Fruit fly (Drosophila melanogaster) whole organism, adult: ENCODE measurements around the gene CG6656.

Experiments used
- CG11617 ChIP-seq: fragments of 200-800 bp; sonication (Bioruptor generic); optimal IDR thresholded peaks from 2 replicates; lab custom pipeline; 2017; ENCODE audit warnings: mild to moderate bottlenecking, missing biosample characterization, missing genetic modification reagents, missing genetic modification characterization
- CG12768 ChIP-seq: fragments of 200-800 bp; sonication (Bioruptor generic); optimal IDR thresholded peaks from 2 replicates; lab custom pipeline; 2017; ENCODE audit warnings: missing biosample characterization, missing genetic modification characterization, mild to moderate bottlenecking, moderate library complexity, missing genetic modification reagents
- CG14711 ChIP-seq: fragments of 200-800 bp; sonication (Bioruptor generic); optimal IDR thresholded peaks from 2 replicates; lab custom pipeline; 2018; ENCODE audit warnings: missing biosample characterization, mild to moderate bottlenecking, missing genetic modification characterization, moderate library complexity
- CG1620 ChIP-seq: fragments of 200-800 bp; sonication (Bioruptor generic); optimal IDR thresholded peaks from 2 replicates; lab custom pipeline; 2016; ENCODE audit warnings: missing biosample characterization, missing genetic modification characterization
- CG33017 ChIP-seq: fragments of 200-800 bp; sonication (Bioruptor generic); optimal IDR thresholded peaks from 2 replicates; lab custom pipeline; 2018; ENCODE audit warnings: missing biosample characterization, mild to moderate bottlenecking, missing genetic modification characterization, moderate library complexity
- CG5204 ChIP-seq: fragments of 200-800 bp; sonication (Bioruptor generic); optimal IDR thresholded peaks from 2 replicates; lab custom pipeline; 2016; ENCODE audit warnings: missing biosample characterization, missing genetic modification characterization
- CG7045 ChIP-seq: fragments of 200-800 bp; sonication (Bioruptor generic); optimal IDR thresholded peaks from 2 replicates; lab custom pipeline; 2017; ENCODE audit warnings: missing biosample characterization, mild to moderate bottlenecking, missing genetic modification characterization
- CG7101 ChIP-seq: fragments of 200-800 bp; sonication (Bioruptor generic); optimal IDR thresholded peaks from 2 replicates; lab custom pipeline; 2018; ENCODE audit warnings: missing biosample characterization, mild to moderate bottlenecking, missing genetic modification characterization, moderate library complexity
- Clk ChIP-seq: fragments of 200-800 bp; sonication (Bioruptor generic); optimal IDR thresholded peaks from 2 replicates; lab custom pipeline; 2017; ENCODE audit warnings: missing biosample characterization, missing genetic modification characterization
- Crg-1 ChIP-seq: fragments of 200-800 bp; sonication (Bioruptor generic); optimal IDR thresholded peaks from 2 replicates; lab custom pipeline; 2016; ENCODE audit warnings: missing biosample characterization, missing genetic modification characterization
- Hr96 ChIP-seq: fragments of 200-800 bp; sonication (Bioruptor generic); optimal IDR thresholded peaks from 2 replicates; lab custom pipeline; 2016; ENCODE audit warnings: missing biosample characterization, missing genetic modification characterization
- Mnt ChIP-seq: fragments of 200-800 bp; sonication (Bioruptor generic); optimal IDR thresholded peaks from 2 replicates; lab custom pipeline; 2016; ENCODE audit warnings: missing biosample characterization, mild to moderate bottlenecking, missing genetic modification characterization
- bab1 ChIP-seq: fragments of 200-800 bp; sonication (Bioruptor generic); optimal IDR thresholded peaks from 3 replicates; lab custom pipeline; 2019; ENCODE audit warnings: missing biosample characterization, mild to moderate bottlenecking, missing genetic modification characterization, moderate library complexity
- cic ChIP-seq: fragments of 200-800 bp; sonication (Bioruptor generic); optimal IDR thresholded peaks from 2 replicates; lab custom pipeline; 2017; ENCODE audit warnings: missing biosample characterization, mild to moderate bottlenecking, missing genetic modification characterization, moderate library complexity
- cnc ChIP-seq, 2 experiments: fragments of >200 bp; optimal IDR thresholded peaks; 2 replicates each; lab custom pipeline; 2017
- kay ChIP-seq: fragments of 200-800 bp; sonication (Bioruptor generic); peaks from one replicate; lab custom pipeline; 2016; ENCODE audit warnings: missing biosample characterization, missing genetic modification characterization, borderline replicate concordance
- ovo ChIP-seq: fragments of 200-800 bp; sonication (Bioruptor generic); optimal IDR thresholded peaks from 2 replicates; lab custom pipeline; 2016; ENCODE audit warnings: missing biosample characterization, missing genetic modification characterization
- pad ChIP-seq: fragments of 200-800 bp; sonication (Bioruptor generic); optimal IDR thresholded peaks from 3 replicates; lab custom pipeline; 2017; ENCODE audit warnings: missing biosample characterization, missing genetic modification characterization, mild to moderate bottlenecking, moderate library complexity, missing genetic modification reagents
- tj ChIP-seq: fragments of 200-800 bp; sonication (Bioruptor generic); optimal IDR thresholded peaks from 3 replicates; lab custom pipeline; 2017; ENCODE audit warnings: missing biosample characterization, mild to moderate bottlenecking, missing genetic modification characterization, moderate library complexity
- toe ChIP-seq: fragments of 200-800 bp; sonication (Bioruptor generic); optimal IDR thresholded peaks from 2 replicates; lab custom pipeline; 2016; ENCODE audit warnings: missing biosample characterization, missing genetic modification characterization

The CG6656 gene

dm6 chr3R:21886861-21887587, 11.9 kb downstream of the CG6656 start, which contains the start of the genes CG6678 and dnd:
CG6678 (plus strand) TSS chr3R:21887029.
dnd (minus strand) TSS chr3R:21887355.
- TF ChIP-seq CG1620 (GFP tag; lab: Kevin White, UChicago) (no peak), Clk (no peak), bab1 (no peak), tj (GFP tag; lab: Kevin White, UChicago) (no peak), kay (GFP tag; lab: Kevin White, UChicago) (peak; percentile 74), Crg-1 (GFP tag; lab: Kevin White, UChicago) (peak; percentile 37), Mnt (peak; percentile 20), ovo (no peak), cic (GFP tag; lab: Kevin White, UChicago) (peak; percentile 55), CG7045 (GFP tag; lab: Kevin White, UChicago) (no peak), toe (GFP tag; lab: Kevin White, UChicago) (no peak), CG14711 (peak; percentile 49), CG7101 (tag; lab: Kevin White, UChicago) (peak; percentile 18), CG33017 (tag; lab: Kevin White, UChicago) (no peak), Hr96 (GFP tag; lab: Kevin White, UChicago) (no peak), cnc (optimal IDR thresholded peaks at IDR 0.05; lab: Kevin White, UChicago) (no peak), pad (GFP tag; lab: Kevin White, UChicago) (peak; percentile 26), CG12768 (GFP tag; lab: Kevin White, UChicago) (no peak), CG11617 (GFP tag; lab: Kevin White, UChicago) (no peak), CG5204 (GFP tag; lab: Kevin White, UChicago) (no peak)

- no peak for TF ChIP-seq Crg-1 (GFP tag; lab: Kevin White, UChicago)
- TF ChIP-seq kay (GFP tag; lab: Kevin White, UChicago), result peak; percentile 54
- TF ChIP-seq Hr96 (GFP tag; lab: Kevin White, UChicago), result no peak
- TF ChIP-seq ovo, result no peak
- peak; percentile 24 for TF ChIP-seq CG7101 (tag; lab: Kevin White, UChicago)
- TF ChIP-seq CG14711, result peak; percentile 26
- TF ChIP-seq CG1620 (GFP tag; lab: Kevin White, UChicago), result no peak
- TF ChIP-seq CG12768 (GFP tag; lab: Kevin White, UChicago), result peak; percentile 14
- TF ChIP-seq bab1, result peak; percentile 14
- TF ChIP-seq CG33017 (tag; lab: Kevin White, UChicago), result no peak
- TF ChIP-seq cnc (optimal IDR thresholded peaks at IDR 0.05; lab: Kevin White, UChicago), result no peak
- no peak for TF ChIP-seq Clk
- TF ChIP-seq Mnt, result no peak
Measured at dm6 chr3R:21887588-21888007, 12.5 kb downstream of the CG6656 start.

dm6 chr3R:21888696-21889602, 13.9 kb downstream of the CG6656 start, which contains the start of gene CG43844:
CG43844 (plus strand) TSS chr3R:21889539.
- TF ChIP-seq CG11617 (GFP tag; lab: Kevin White, UChicago), result no peak
- no peak for TF ChIP-seq ovo
- TF ChIP-seq CG12768 (GFP tag; lab: Kevin White, UChicago), result peak; percentile 4
- peak; percentile 15 for TF ChIP-seq bab1
- TF ChIP-seq CG7101 (tag; lab: Kevin White, UChicago), result no peak
- TF ChIP-seq CG1620 (GFP tag; lab: Kevin White, UChicago), result no peak
- peak; percentile 22 for TF ChIP-seq CG33017 (tag; lab: Kevin White, UChicago)
- TF ChIP-seq cic (GFP tag; lab: Kevin White, UChicago), result peak; percentile 40
- peak; percentile 93 for TF ChIP-seq kay (GFP tag; lab: Kevin White, UChicago)
- TF ChIP-seq tj (GFP tag; lab: Kevin White, UChicago), result no peak
- TF ChIP-seq toe (GFP tag; lab: Kevin White, UChicago), result no peak
- TF ChIP-seq CG5204 (GFP tag; lab: Kevin White, UChicago), result no peak

- TF ChIP-seq kay (GFP tag; lab: Kevin White, UChicago), result peak; percentile 65
- TF ChIP-seq ovo, result no peak
Measured at dm6 chr3R:21889945-21890344, 14.9 kb downstream of the CG6656 start.

dm6 chr3R:21890739-21891138, 15.6 kb downstream of the CG6656 start:
- TF ChIP-seq Mnt (no peak), CG33017 (tag; lab: Kevin White, UChicago) (no peak), toe (GFP tag; lab: Kevin White, UChicago) (no peak), CG12768 (GFP tag; lab: Kevin White, UChicago) (no peak), Hr96 (GFP tag; lab: Kevin White, UChicago) (no peak), cnc (optimal IDR thresholded peaks at IDR 0.05; lab: Kevin White, UChicago) (no peak), pad (GFP tag; lab: Kevin White, UChicago) (no peak), bab1 (no peak), kay (GFP tag; lab: Kevin White, UChicago) (no peak), CG7045 (GFP tag; lab: Kevin White, UChicago) (no peak)

dm6 chr3R:21892450-21892849, 17.4 kb downstream of the CG6656 start:
- no peak for TF ChIP-seq CG11617 (GFP tag; lab: Kevin White, UChicago)
- TF ChIP-seq CG12768 (GFP tag; lab: Kevin White, UChicago), result no peak
- no peak for TF ChIP-seq bab1
- no peak for TF ChIP-seq Hr96 (GFP tag; lab: Kevin White, UChicago)
- no peak for TF ChIP-seq pad (GFP tag; lab: Kevin White, UChicago)
- no peak for TF ChIP-seq CG33017 (tag; lab: Kevin White, UChicago)
- no peak for TF ChIP-seq CG7101 (tag; lab: Kevin White, UChicago)
- TF ChIP-seq cnc (optimal IDR thresholded peaks at IDR 0.05; lab: Kevin White, UChicago), result no peak
- no peak for TF ChIP-seq ovo
- no peak for TF ChIP-seq Mnt
- TF ChIP-seq kay (GFP tag; lab: Kevin White, UChicago), result no peak
- no peak for TF ChIP-seq tj (GFP tag; lab: Kevin White, UChicago)
- TF ChIP-seq CG14711, result no peak
- TF ChIP-seq Clk, result no peak
- no peak for TF ChIP-seq CG5204 (GFP tag; lab: Kevin White, UChicago)
- TF ChIP-seq CG1620 (GFP tag; lab: Kevin White, UChicago), result no peak
